Worm (Caenorhabditis elegans) whole organism, late embryonic: ENCODE results near the gene F13B12.2.

Experiments used
- K02D7.2 ChIP-seq: sonication (generic microtip); optimal IDR thresholded peaks from 2 replicates; lab custom pipeline; 2017; ENCODE audit warnings: mild to moderate bottlenecking, missing genetic modification characterization, missing compliant biosample characterization
- K09A11.1 ChIP-seq: sonication (generic microtip); optimal IDR thresholded peaks from 2 replicates; lab custom pipeline; 2017; ENCODE audit warnings: antibody characterized with exemption, mild to moderate bottlenecking, missing genetic modification characterization, missing compliant biosample characterization; ENCODE audit not compliant: insufficient read depth
- T23F11.4 ChIP-seq: fragments of 200-800 bp; sonication (Bioruptor generic); optimal IDR thresholded peaks from 2 replicates; lab custom pipeline; 2018; ENCODE audit warnings: mild to moderate bottlenecking, missing genetic modification characterization, missing compliant biosample characterization
- ahr-1 ChIP-seq: sonication (generic microtip); optimal IDR thresholded peaks from 2 replicates; lab custom pipeline; 2016; ENCODE audit warnings: missing genetic modification characterization, missing compliant biosample characterization
- ama-1 ChIP-seq: fragments of 150-350 bp; optimal IDR thresholded peaks from 2 replicates; lab custom pipeline; 2014
- ceh-14 ChIP-seq: sonication (generic microtip); optimal IDR thresholded peaks from 2 replicates; lab custom pipeline; 2016; ENCODE audit warnings: missing genotype, missing genetic modification characterization, missing compliant biosample characterization
- ceh-19 ChIP-seq: fragments of 200-800 bp; sonication (Bioruptor generic); optimal IDR thresholded peaks from 2 replicates; lab custom pipeline; 2018; ENCODE audit warnings: mild to moderate bottlenecking, missing genetic modification characterization, missing compliant biosample characterization
- ceh-2 ChIP-seq: sonication (generic microtip); optimal IDR thresholded peaks from 2 replicates; lab custom pipeline; 2016; ENCODE audit warnings: missing genotype, missing genetic modification characterization, missing compliant biosample characterization
- ceh-22 ChIP-seq: sonication (generic microtip); optimal IDR thresholded peaks from 2 replicates; lab custom pipeline; 2017; ENCODE audit warnings: missing biosample characterization, missing genetic modification characterization
- ceh-24 ChIP-seq: sonication (generic microtip); optimal IDR thresholded peaks from 2 replicates; lab custom pipeline; 2016; ENCODE audit warnings: mild to moderate bottlenecking, missing genetic modification characterization, missing compliant biosample characterization
- ceh-31 ChIP-seq: sonication (generic microtip); optimal IDR thresholded peaks from 2 replicates; lab custom pipeline; 2016; ENCODE audit warnings: missing genetic modification characterization, missing compliant biosample characterization
- ceh-6 ChIP-seq: fragments of 200-800 bp; sonication (Bioruptor generic); optimal IDR thresholded peaks from 2 replicates; lab custom pipeline; 2018; ENCODE audit warnings: mild to moderate bottlenecking, missing genetic modification characterization, missing compliant biosample characterization
- ceh-9 ChIP-seq: sonication (generic microtip); optimal IDR thresholded peaks from 2 replicates; lab custom pipeline; 2016; ENCODE audit warnings: mild to moderate bottlenecking, missing genetic modification characterization, inconsistent platforms, missing compliant biosample characterization
- elt-2 ChIP-seq: sonication (generic microtip); optimal IDR thresholded peaks from 2 replicates; lab custom pipeline; 2016; ENCODE audit warnings: missing genetic modification reagents, missing genetic modification characterization, missing compliant biosample characterization
- elt-4 ChIP-seq: sonication (generic microtip); optimal IDR thresholded peaks from 2 replicates; lab custom pipeline; 2016; ENCODE audit warnings: missing genetic modification characterization, missing compliant biosample characterization
- ets-4 ChIP-seq: sonication (generic microtip); optimal IDR thresholded peaks from 2 replicates; lab custom pipeline; 2016; ENCODE audit warnings: missing genetic modification characterization, missing compliant biosample characterization
- eyg-1 ChIP-seq: sonication (generic microtip); optimal IDR thresholded peaks from 2 replicates; lab custom pipeline; 2016; ENCODE audit warnings: missing genotype, missing genetic modification characterization, missing compliant biosample characterization
- fax-1 ChIP-seq: sonication (generic microtip); optimal IDR thresholded peaks from 2 replicates; lab custom pipeline; 2016; ENCODE audit warnings: missing genotype, missing genetic modification characterization, missing compliant biosample characterization
- hlh-13 ChIP-seq: fragments of 200-800 bp; sonication (Bioruptor generic); optimal IDR thresholded peaks from 2 replicates; lab custom pipeline; 2018; ENCODE audit warnings: mild to moderate bottlenecking, missing genetic modification characterization, missing compliant biosample characterization
- hlh-15 ChIP-seq: sonication (generic microtip); optimal IDR thresholded peaks from 2 replicates; lab custom pipeline; 2016; ENCODE audit warnings: missing genetic modification characterization, missing compliant biosample characterization
- hlh-30 ChIP-seq: sonication (generic microtip); optimal IDR thresholded peaks from 2 replicates; lab custom pipeline; 2017; ENCODE audit warnings: antibody characterized with exemption, missing genetic modification characterization, missing compliant biosample characterization; ENCODE audit not compliant: insufficient read depth
- hlh-6 ChIP-seq: sonication (generic microtip); optimal IDR thresholded peaks from 2 replicates; lab custom pipeline; 2016; ENCODE audit warnings: missing genotype, missing genetic modification characterization, missing compliant biosample characterization
- lim-6 ChIP-seq: sonication (generic microtip); optimal IDR thresholded peaks from 2 replicates; lab custom pipeline; 2016; ENCODE audit warnings: missing genetic modification characterization, missing compliant biosample characterization
- madf-2 ChIP-seq: sonication (generic microtip); optimal IDR thresholded peaks from 2 replicates; lab custom pipeline; 2017; ENCODE audit warnings: missing genetic modification characterization, missing compliant biosample characterization
- nfya-1 ChIP-seq: sonication (generic microtip); optimal IDR thresholded peaks from 2 replicates; lab custom pipeline; 2017; ENCODE audit warnings: missing genetic modification characterization, mild to moderate bottlenecking, missing compliant biosample characterization, antibody characterized with exemption, moderate library complexity
- nhr-11 ChIP-seq: fragments of 150-350 bp; optimal IDR thresholded peaks from 2 replicates; lab custom pipeline; 2014; ENCODE audit warnings: missing biosample characterization, missing genetic modification characterization
- nhr-232 ChIP-seq: sonication (generic microtip); optimal IDR thresholded peaks from 2 replicates; lab custom pipeline; 2016; ENCODE audit warnings: missing genetic modification characterization, missing compliant biosample characterization
- odd-2 ChIP-seq: sonication (generic microtip); optimal IDR thresholded peaks from 2 replicates; lab custom pipeline; 2017; ENCODE audit warnings: antibody characterized with exemption, mild to moderate bottlenecking, missing genetic modification characterization, missing compliant biosample characterization
- pat-9 ChIP-seq: fragments of 200-800 bp; sonication (Bioruptor generic); optimal IDR thresholded peaks from 2 replicates; lab custom pipeline; 2018; ENCODE audit warnings: mild to moderate bottlenecking, missing genetic modification characterization, moderate library complexity, missing compliant biosample characterization
- pax-1 ChIP-seq: fragments of 150-350 bp; optimal IDR thresholded peaks from 2 replicates; lab custom pipeline; 2014; ENCODE audit warnings: missing biosample characterization, missing genetic modification characterization
- pha-4 ChIP-seq: fragments of 150-350 bp; optimal IDR thresholded peaks from 2 replicates; lab custom pipeline; 2018; ENCODE audit warnings: missing biosample characterization, missing genetic modification reagents, missing genetic modification characterization
- ref-2 ChIP-seq: sonication (generic microtip); optimal IDR thresholded peaks from 2 replicates; lab custom pipeline; 2016; ENCODE audit warnings: missing genetic modification characterization, missing compliant biosample characterization
- syd-9 ChIP-seq: sonication (generic microtip); optimal IDR thresholded peaks from 2 replicates; lab custom pipeline; 2016; ENCODE audit warnings: mild to moderate bottlenecking, missing genetic modification characterization, moderate library complexity, missing compliant biosample characterization
- ttx-3 ChIP-seq: sonication (generic microtip); optimal IDR thresholded peaks from 2 replicates; lab custom pipeline; 2016; ENCODE audit warnings: missing genetic modification reagents, missing genetic modification characterization, missing compliant biosample characterization
- unc-42 ChIP-seq: sonication (generic microtip); optimal IDR thresholded peaks from 2 replicates; lab custom pipeline; 2016; ENCODE audit warnings: missing genotype, missing genetic modification characterization, missing compliant biosample characterization
- unc-86 ChIP-seq: sonication (generic microtip); optimal IDR thresholded peaks from 2 replicates; lab custom pipeline; 2016; ENCODE audit warnings: missing genetic modification characterization, missing compliant biosample characterization

The F13B12.2 gene

DNA sequence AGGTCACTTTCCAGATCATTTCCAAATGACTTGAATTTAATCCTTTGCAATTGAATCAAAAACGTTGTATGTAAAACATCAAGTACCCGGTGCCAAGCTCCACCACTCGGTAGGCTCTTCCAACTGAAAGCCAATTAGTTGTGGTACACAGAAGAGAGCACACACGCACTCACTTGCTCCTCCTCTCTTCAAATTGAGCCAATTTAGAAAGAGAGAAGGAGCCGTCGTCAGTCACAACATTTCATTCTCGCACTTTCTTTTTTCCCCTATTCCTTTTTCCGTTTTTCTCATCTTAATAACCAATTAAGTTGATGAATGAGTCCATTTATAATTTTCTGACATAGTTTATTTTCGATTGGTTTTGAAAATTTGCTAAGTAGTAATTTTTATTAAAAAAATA lies 30.7 kb downstream of the F13B12.2 start:
- no peak for TF ChIP-seq hlh-13 (GFP tag; lab: Kevin White, UChicago)
- TF ChIP-seq unc-42 = peak; percentile 69
- TF ChIP-seq ceh-31 (tag; lab: Kevin White, UChicago) = peak; percentile 14
- TF ChIP-seq nfya-1 (tag; lab: Kevin White, UChicago) = peak; percentile 0
- TF ChIP-seq pat-9 = no peak
- TF ChIP-seq unc-86 (tag; lab: Kevin White, UChicago) = no peak

- TF ChIP-seq nhr-11 (tag; lab: Kevin White, UChicago) (no peak), hlh-13 (GFP tag; lab: Kevin White, UChicago) (no peak), ceh-22 (no peak), hlh-6 (tag; lab: Kevin White, UChicago) (no peak), pha-4 (tag; lab: Kevin White, UChicago) (no peak), unc-42 (peak; percentile 80)
- TF ChIP-seq, all 69 proteins: peak for 1
Measured at ce11 chrIV:10396827-10397226, 32.1 kb downstream of the F13B12.2 start.

ce11 chrIV:10394858-10395257 lies 34.1 kb downstream of the F13B12.2 start, which contains the start of gene R10H10.4:
TSS of gene R10H10.4 (minus strand) at chrIV:10394958.
- TF ChIP-seq ceh-2 (tag; lab: Kevin White, UChicago) (no peak), lim-6 (tag; lab: Kevin White, UChicago) (no peak), nfya-1 (tag; lab: Kevin White, UChicago) (no peak), elt-2 (tag; lab: Kevin White, UChicago) (no peak), ahr-1 (tag; lab: Kevin White, UChicago) (no peak), eyg-1 (tag; lab: Kevin White, UChicago) (no peak), ceh-6 (GFP tag; lab: Kevin White, UChicago) (no peak), ceh-31 (tag; lab: Kevin White, UChicago) (no peak), hlh-15 (tag; lab: Kevin White, UChicago) (no peak), hlh-13 (GFP tag; lab: Kevin White, UChicago) (no peak), ceh-22 (no peak), K09A11.1 (no peak), ttx-3 (tag; lab: Kevin White, UChicago) (no peak), K02D7.2 (tag; lab: Kevin White, UChicago) (no peak), ceh-19 (GFP tag; lab: Kevin White, UChicago) (no peak), odd-2 (tag; lab: Kevin White, UChicago) (no peak), ceh-24 (no peak)

- TF ChIP-seq T23F11.4 (GFP tag; lab: Kevin White, UChicago) (no peak), fax-1 (no peak), syd-9 (tag; lab: Kevin White, UChicago) (no peak), ceh-2 (tag; lab: Kevin White, UChicago) (no peak), ama-1 (lab: Kevin White, UChicago) (no peak), elt-4 (tag; lab: Kevin White, UChicago) (no peak), ceh-19 (GFP tag; lab: Kevin White, UChicago) (no peak), pax-1 (tag; lab: Kevin White, UChicago) (no peak), pat-9 (no peak), ref-2 (tag; lab: Kevin White, UChicago) (no peak), unc-86 (tag; lab: Kevin White, UChicago) (no peak), hlh-30 (tag; lab: Kevin White, UChicago) (no peak), ets-4 (tag; lab: Kevin White, UChicago) (no peak), nhr-232 (no peak), ceh-9 (tag; lab: Kevin White, UChicago) (no peak), hlh-13 (GFP tag; lab: Kevin White, UChicago) (no peak), ceh-14 (tag; lab: Kevin White, UChicago) (no peak), nhr-11 (tag; lab: Kevin White, UChicago) (no peak), hlh-15 (tag; lab: Kevin White, UChicago) (no peak), madf-2 (no peak)
Measured at ce11 chrIV:10391827-10392226, 37.1 kb downstream of the F13B12.2 start, which contains the start of gene spe-26. TSS of gene spe-26 (minus strand) at chrIV:10391927.
